Worm (Caenorhabditis elegans) whole organism, L4 larva: Measurements from ENCODE around the gene T16G12.4.

ENCODE experiments used
- ceh-62 ChIP-seq: sonication (generic microtip); optimal IDR thresholded peaks from 2 replicates; lab custom pipeline; 2017; ENCODE audit warnings: missing biosample characterization, missing genetic modification characterization
- fkh-10 ChIP-seq: fragments of 150-350 bp; optimal IDR thresholded peaks from 2 replicates; lab custom pipeline; 2014; ENCODE audit warnings: missing biosample characterization, missing genetic modification reagents, missing genetic modification characterization

ce11 chrIII:10060573-10060972 is 3.0 kb downstream of the T16G12.4 start, which contains the start of gene T16G12.13:
- no peak for TF ChIP-seq ceh-62
- TF ChIP-seq fkh-10 (GFP tag; lab: Kevin White, UChicago): no peak
